Fruit fly (Drosophila melanogaster) whole organism, wandering third instar larva: ENCODE measurements around the gene mei-P26.

Experiments
- Abd-B ChIP-seq: fragments of >200 bp; optimal IDR thresholded peaks from 2 replicates; lab custom pipeline; 2017; ENCODE audit warnings: missing biosample characterization, missing genetic modification characterization
- CG32264 ChIP-seq: fragments of 200-800 bp; sonication (Bioruptor generic); optimal IDR thresholded peaks from 2 replicates; lab custom pipeline; 2016; ENCODE audit warnings: missing biosample characterization, missing genetic modification characterization
- CG9705 ChIP-seq: fragments of 200-800 bp; sonication (Bioruptor generic); optimal IDR thresholded peaks from 2 replicates; lab custom pipeline; 2018; ENCODE audit warnings: missing biosample characterization, mild to moderate bottlenecking, missing genetic modification characterization
- Dif ChIP-seq: fragments of 200-275, 200-300 bp; sonication (Bioruptor generic); optimal IDR thresholded peaks from 2 replicates; lab custom pipeline; 2018; ENCODE audit warnings: missing biosample characterization, missing genetic modification characterization; ENCODE audit not compliant: partially characterized antibody
- HLH106 ChIP-seq: fragments of 200-800 bp; optimal IDR thresholded peaks from 3 replicates; lab custom pipeline; 2019; ENCODE audit warnings: missing biosample characterization, mild to moderate bottlenecking, missing genetic modification characterization, moderate library complexity
- Hnf4 ChIP-seq: fragments of 200-800 bp; sonication (Bioruptor generic); optimal IDR thresholded peaks from 2 replicates; lab custom pipeline; 2016; ENCODE audit warnings: missing biosample characterization, mild to moderate bottlenecking, missing genetic modification characterization
- Hr78 ChIP-seq: fragments of >200 bp; optimal IDR thresholded peaks from 2 replicates; lab custom pipeline; 2017; ENCODE audit warnings: missing biosample characterization, missing genetic modification characterization
- Hr83 ChIP-seq: fragments of 200-300 bp; sonication (Bioruptor generic); optimal IDR thresholded peaks from 2 replicates; lab custom pipeline; 2016; ENCODE audit warnings: missing biosample characterization, mild to moderate bottlenecking, missing genetic modification characterization, moderate library complexity; ENCODE audit not compliant: poor library complexity, severe bottlenecking
- Jra ChIP-seq: sonication (Bioruptor generic); optimal IDR thresholded peaks from 2 replicates; lab custom pipeline; 2016; ENCODE audit warnings: missing biosample characterization, missing genetic modification characterization
- Mio ChIP-seq: sonication (Bioruptor generic); optimal IDR thresholded peaks from 2 replicates; lab custom pipeline; 2016; ENCODE audit warnings: missing biosample characterization, missing genetic modification characterization
- Myc ChIP-seq: fragments of >200 bp; optimal IDR thresholded peaks from 2 replicates; lab custom pipeline; 2017
- N ChIP-seq: fragments of >200 bp; optimal IDR thresholded peaks from 2 replicates; lab custom pipeline; 2018; ENCODE audit warnings: missing biosample characterization, missing external identifiers, missing genetic modification characterization
- OdsH ChIP-seq: fragments of 200-800 bp; sonication (Bioruptor generic); optimal IDR thresholded peaks from 2 replicates; lab custom pipeline; 2016; ENCODE audit warnings: missing biosample characterization, mild to moderate bottlenecking, missing genetic modification characterization
- Rel ChIP-seq, 2 experiments: fragments of 200-800 bp; sonication (Bioruptor generic) in 1 of 2; optimal IDR thresholded peaks; 2 replicates in 1 of 2; 3 replicates in 1 of 2; lab custom pipeline; 2016 to 2019; ENCODE audit warnings: mild to moderate bottlenecking in 2 of 2, missing biosample characterization in 2 of 2, missing genetic modification characterization in 2 of 2, moderate library complexity in 1 of 2
- Sp1 ChIP-seq: fragments of 200-800 bp; sonication (Bioruptor generic); optimal IDR thresholded peaks from 3 replicates; lab custom pipeline; 2019; ENCODE audit warnings: missing biosample characterization, mild to moderate bottlenecking, missing genetic modification characterization, moderate library complexity
- br ChIP-seq: fragments of 200-800 bp; sonication (Bioruptor generic); optimal IDR thresholded peaks from 2 replicates; lab custom pipeline; 2016; ENCODE audit warnings: missing biosample characterization, missing genetic modification characterization
- brk ChIP-seq: fragments of 200-800 bp; sonication (Bioruptor generic); optimal IDR thresholded peaks from 2 replicates; lab custom pipeline; 2016; ENCODE audit warnings: missing biosample characterization, mild to moderate bottlenecking, missing genetic modification characterization
- dl ChIP-seq, 2 experiments: fragments of 175-275, 200-275 bp in 1 of 2; fragments of 200-275 bp in 1 of 2; sonication (Bioruptor generic); optimal IDR thresholded peaks; lab custom pipeline; 2018; ENCODE audit warnings: mild to moderate bottlenecking in 2 of 2, missing biosample characterization in 2 of 2, missing genetic modification characterization in 2 of 2, moderate library complexity in 2 of 2; ENCODE audit not compliant: partially characterized antibody in 2 of 2, insufficient read depth in 1 of 2
- dmrt93B ChIP-seq: fragments of 200-800 bp; sonication (Bioruptor generic); optimal IDR thresholded peaks from 2 replicates; lab custom pipeline; 2018; ENCODE audit warnings: missing biosample characterization, mild to moderate bottlenecking, missing genetic modification characterization
- dsf ChIP-seq: sonication (Bioruptor generic); optimal IDR thresholded peaks from 2 replicates; lab custom pipeline; 2016; ENCODE audit warnings: missing biosample characterization, missing genetic modification characterization, borderline replicate concordance
- foxo ChIP-seq, 2 experiments: fragments of 200-800 bp; sonication (Bioruptor generic); optimal IDR thresholded peaks; 2 replicates in 1 of 2; 3 replicates in 1 of 2; lab custom pipeline; 2016 to 2017; ENCODE audit warnings: missing biosample characterization in 2 of 2, missing genetic modification characterization in 2 of 2
- fru ChIP-seq: fragments of 200-800 bp; sonication (Bioruptor generic); optimal IDR thresholded peaks from 3 replicates; lab custom pipeline; 2016; ENCODE audit warnings: missing biosample characterization, mild to moderate bottlenecking, missing genetic modification characterization
- h ChIP-seq: fragments of 200-800 bp; sonication (Bioruptor generic); optimal IDR thresholded peaks from 3 replicates; lab custom pipeline; 2016; ENCODE audit warnings: missing biosample characterization, mild to moderate bottlenecking, missing genetic modification characterization
- jim ChIP-seq: fragments of 175-275, 200-325 bp; sonication (Bioruptor generic); optimal IDR thresholded peaks from 2 replicates; lab custom pipeline; 2016; ENCODE audit warnings: missing biosample characterization, mild to moderate bottlenecking, missing genetic modification characterization
- lola ChIP-seq: fragments of >200 bp; optimal IDR thresholded peaks from 2 replicates; lab custom pipeline; 2017; ENCODE audit warnings: missing biosample characterization, missing genetic modification characterization
- pan ChIP-seq: fragments of >200 bp; optimal IDR thresholded peaks from 2 replicates; lab custom pipeline; 2017
- psq ChIP-seq: fragments of 200-800 bp; sonication (Bioruptor generic); optimal IDR thresholded peaks from 3 replicates; lab custom pipeline; 2017; ENCODE audit warnings: missing biosample characterization, mild to moderate bottlenecking, missing genetic modification characterization, moderate library complexity
- rgr ChIP-seq: fragments of 200-800 bp; sonication (Bioruptor generic); optimal IDR thresholded peaks from 3 replicates; lab custom pipeline; 2016; ENCODE audit warnings: missing biosample characterization, mild to moderate bottlenecking, missing genetic modification characterization
- sage ChIP-seq: fragments of 200-800 bp; sonication (Bioruptor generic); optimal IDR thresholded peaks from 2 replicates; lab custom pipeline; 2016; ENCODE audit warnings: missing biosample characterization, mild to moderate bottlenecking, missing genetic modification characterization
- sv ChIP-seq: fragments of 200-800 bp; sonication (Bioruptor generic); optimal IDR thresholded peaks from 3 replicates; lab custom pipeline; 2016; ENCODE audit warnings: missing biosample characterization, missing genetic modification characterization
- tai ChIP-seq: sonication (Bioruptor generic); optimal IDR thresholded peaks from 2 replicates; lab custom pipeline; 2016; ENCODE audit warnings: missing biosample characterization, missing genetic modification characterization
- woc ChIP-seq: sonication (Bioruptor generic); optimal IDR thresholded peaks from 2 replicates; lab custom pipeline; 2016; ENCODE audit warnings: missing biosample characterization, mild to moderate bottlenecking, missing genetic modification characterization

mei-P26 gene

dm6 chrX:9127264-9128011, 35.6 kb upstream of the mei-P26 start:
- TF ChIP-seq jim (no peak), sage (GFP tag; lab: Kevin White, UChicago) (no peak), psq (GFP tag; lab: Kevin White, UChicago) (no peak), foxo (GFP tag; optimal IDR thresholded peaks at IDR 0.05; lab: Kevin White, UChicago) (no peak)

- TF ChIP-seq fru: no peak
- no peak for TF ChIP-seq Rel (GFP tag; optimal IDR thresholded peaks at IDR 0.05; lab: Kevin White, UChicago)
- no peak for TF ChIP-seq Rel (tag; optimal IDR thresholded peaks at IDR 0.05; lab: Kevin White, UChicago)
- TF ChIP-seq Dif (GFP tag; lab: Kevin White, UChicago): no peak
- TF ChIP-seq h (GFP tag; lab: Kevin White, UChicago): no peak
- no peak for TF ChIP-seq HLH106 (tag; lab: Kevin White, UChicago)
- TF ChIP-seq Sp1 (GFP tag; lab: Kevin White, UChicago): no peak
- TF ChIP-seq pan: no peak
These were observed 35.1 kb upstream of the mei-P26 start for dm6 chrX:9128012-9128280.

- TF ChIP-seq lola (GFP tag; lab: Kevin White, UChicago): no peak
- TF ChIP-seq Jra (GFP tag; lab: Kevin White, UChicago): no peak
- TF ChIP-seq fru: no peak
- TF ChIP-seq CG9705 (GFP tag; lab: Kevin White, UChicago): no peak
These were observed 33.6 kb upstream of the mei-P26 start for dm6 chrX:9129436-9129835.

dm6 chrX:9130243-9130642, 32.8 kb upstream of the mei-P26 start:
- TF ChIP-seq dsf (GFP tag; lab: Kevin White, UChicago) (no peak), woc (GFP tag; lab: Kevin White, UChicago) (no peak), CG32264 (GFP tag; lab: Kevin White, UChicago) (no peak), Myc (lab: Kevin White, UChicago) (no peak), tai (GFP tag; lab: Kevin White, UChicago) (no peak), N (GFP tag; lab: Kevin White, UChicago) (no peak), Sp1 (GFP tag; lab: Kevin White, UChicago) (no peak), Hr78 (GFP tag; lab: Kevin White, UChicago) (no peak), Hr83 (GFP tag; lab: Kevin White, UChicago) (no peak), Abd-B (GFP tag; lab: Kevin White, UChicago) (no peak), rgr (GFP tag; lab: Kevin White, UChicago) (no peak), CG9705 (GFP tag; lab: Kevin White, UChicago) (no peak), brk (GFP tag; lab: Kevin White, UChicago) (no peak), Hnf4 (GFP tag; lab: Kevin White, UChicago) (no peak)

dm6 chrX:9131523-9131922, 31.5 kb upstream of the mei-P26 start:
- TF ChIP-seq dmrt93B (GFP tag; lab: Kevin White, UChicago) (no peak), Hnf4 (GFP tag; lab: Kevin White, UChicago) (no peak)

dm6 chrX:9132589-9133237, 30.3 kb upstream of the mei-P26 start:
- no peak for TF ChIP-seq lola (GFP tag; lab: Kevin White, UChicago)
- no peak for TF ChIP-seq CG9705 (GFP tag; lab: Kevin White, UChicago)
- TF ChIP-seq OdsH (GFP tag; lab: Kevin White, UChicago): no peak
- no peak for TF ChIP-seq Mio (GFP tag; lab: Kevin White, UChicago)
- TF ChIP-seq sv: no peak
- no peak for TF ChIP-seq Hr78 (GFP tag; lab: Kevin White, UChicago)
- no peak for TF ChIP-seq Dif (GFP tag; lab: Kevin White, UChicago)
- no peak for TF ChIP-seq dl (GFP tag; optimal IDR thresholded peaks at IDR 0.05; lab: Kevin White, UChicago; ENCODE audit: insufficient read depth in 1 of 2, partially characterized antibody in 2 of 2)
- TF ChIP-seq foxo (GFP tag; optimal IDR thresholded peaks at IDR 0.05; lab: Kevin White, UChicago): no peak
- TF ChIP-seq Rel (GFP tag; optimal IDR thresholded peaks at IDR 0.05; lab: Kevin White, UChicago): no peak
- TF ChIP-seq Rel (tag; optimal IDR thresholded peaks at IDR 0.05; lab: Kevin White, UChicago): no peak
- no peak for TF ChIP-seq brk (GFP tag; lab: Kevin White, UChicago)
- TF ChIP-seq CG32264 (GFP tag; lab: Kevin White, UChicago): no peak
- TF ChIP-seq Jra (GFP tag; lab: Kevin White, UChicago): no peak
- no peak for TF ChIP-seq dsf (GFP tag; lab: Kevin White, UChicago)
- TF ChIP-seq rgr (GFP tag; lab: Kevin White, UChicago): no peak
- TF ChIP-seq fru: no peak
- no peak for TF ChIP-seq br (GFP tag; lab: Kevin White, UChicago)
